Worm (Caenorhabditis elegans) whole organism, L1 larva: ENCODE data around the gene fbxa-113.

ENCODE experiments used
- alr-1 ChIP-seq: fragments of 200-800 bp; sonication (Bioruptor generic); optimal IDR thresholded peaks from 2 replicates; lab custom pipeline; 2018; ENCODE audit warnings: borderline replicate concordance, mild to moderate bottlenecking, missing genetic modification characterization, missing compliant biosample characterization
- aly-2 ChIP-seq: fragments of 150-350 bp; optimal IDR thresholded peaks from 2 replicates; lab custom pipeline; 2014; ENCODE audit warnings: missing biosample characterization, missing genetic modification characterization
- fkh-10 ChIP-seq: sonication (generic microtip); optimal IDR thresholded peaks from 2 replicates; lab custom pipeline; 2017; ENCODE audit warnings: missing biosample characterization, missing genetic modification reagents, missing genetic modification characterization
- fkh-4 ChIP-seq: sonication (generic microtip); optimal IDR thresholded peaks from 2 replicates; lab custom pipeline; 2016; ENCODE audit warnings: missing compliant biosample characterization, missing genetic modification characterization, borderline replicate concordance
- lir-3 ChIP-seq: sonication (generic microtip); optimal IDR thresholded peaks from 2 replicates; lab custom pipeline; 2016; ENCODE audit warnings: mild to moderate bottlenecking, missing genetic modification characterization, moderate library complexity, missing compliant biosample characterization; ENCODE audit not compliant: poor library complexity
- mep-1 ChIP-seq: fragments of 150-350 bp; optimal IDR thresholded peaks from 2 replicates; lab custom pipeline; 2014; ENCODE audit warnings: missing biosample characterization, missing genetic modification characterization
- sox-4 ChIP-seq: sonication (generic microtip); optimal IDR thresholded peaks from 2 replicates; lab custom pipeline; 2016; ENCODE audit warnings: missing genetic modification characterization, missing compliant biosample characterization
- swsn-7 ChIP-seq: sonication (generic microtip); optimal IDR thresholded peaks from 2 replicates; lab custom pipeline; 2016; ENCODE audit warnings: missing genetic modification characterization, missing compliant biosample characterization
- tbx-2 ChIP-seq: sonication (generic microtip); optimal IDR thresholded peaks from 2 replicates; lab custom pipeline; 2016; ENCODE audit warnings: missing genetic modification characterization, missing compliant biosample characterization

- TF ChIP-seq lir-3 (tag; lab: Kevin White, UChicago): no peak
- no peak for TF ChIP-seq fkh-10 (GFP tag; lab: Kevin White, UChicago)
- TF ChIP-seq aly-2 (tag; lab: Kevin White, UChicago): no peak
- TF ChIP-seq mep-1 (tag; lab: Kevin White, UChicago): no peak
- TF ChIP-seq swsn-7 (tag; lab: Kevin White, UChicago): no peak
- TF ChIP-seq alr-1 (tag; lab: Kevin White, UChicago): no peak
- TF ChIP-seq tbx-2 (tag; lab: Kevin White, UChicago): no peak
- no peak for TF ChIP-seq fkh-4 (tag; lab: Kevin White, UChicago)
- no peak for TF ChIP-seq sox-4 (tag; lab: Kevin White, UChicago)
Measured at ce11 chrV:20203085-20203484, at the start of gene fbxa-113.
